Fruit fly (Drosophila melanogaster) whole organism, embryonic: ENCODE data around the gene CG12171.

Experiments
- Bgb ChIP-seq: fragments of 200-800 bp; sonication (Bioruptor generic); IDR thresholded peaks from 2 replicates; pipeline ENCODE4 v1.3.6; 2022; ENCODE audit warnings: missing biosample characterization, missing genetic modification characterization; ENCODE audit not compliant: partially characterized antibody
- Bteb2 ChIP-seq: fragments of 200-800 bp; sonication (Bioruptor generic); optimal IDR thresholded peaks from 2 replicates; lab custom pipeline; 2016; ENCODE audit warnings: missing biosample characterization, missing genetic modification characterization
- CG1024 ChIP-seq: fragments of 200-800 bp; sonication (Bioruptor generic); IDR thresholded peaks from 2 replicates; pipeline ENCODE4 v1.3.6; 2022; ENCODE audit warnings: missing biosample characterization, missing genetic modification characterization
- CG11723 ChIP-seq: fragments of 200-800 bp; sonication (Bioruptor generic); optimal IDR thresholded peaks from 2 replicates; lab custom pipeline; 2017; ENCODE audit warnings: missing biosample characterization, mild to moderate bottlenecking, missing genetic modification characterization
- CG12219 ChIP-seq: fragments of 200-800 bp; sonication (Bioruptor generic); optimal IDR thresholded peaks from 3 replicates; lab custom pipeline; 2018; ENCODE audit warnings: missing biosample characterization, mild to moderate bottlenecking, missing genetic modification characterization
- CG13296 ChIP-seq: fragments of 200-800 bp; sonication (Bioruptor generic); optimal IDR thresholded peaks from 3 replicates; lab custom pipeline; 2018; ENCODE audit warnings: missing biosample characterization, mild to moderate bottlenecking, missing genetic modification characterization
- CG13775 ChIP-seq: fragments of 200-800 bp; sonication (Bioruptor generic); optimal IDR thresholded peaks from 3 replicates; lab custom pipeline; 2017; ENCODE audit warnings: missing biosample characterization, mild to moderate bottlenecking, missing genetic modification characterization
- CG14710 ChIP-seq: fragments of 200-800 bp; sonication (Bioruptor generic); optimal IDR thresholded peaks from 3 replicates; lab custom pipeline; 2019; ENCODE audit warnings: missing biosample characterization, mild to moderate bottlenecking, missing genetic modification characterization, moderate library complexity
- CG15073 ChIP-seq: fragments of 200-800 bp; sonication (Bioruptor generic); optimal IDR thresholded peaks from 2 replicates; lab custom pipeline; 2016; ENCODE audit warnings: missing biosample characterization, missing genetic modification characterization
- CG1529 ChIP-seq: fragments of 200-800 bp; sonication (Bioruptor generic); optimal IDR thresholded peaks from 3 replicates; lab custom pipeline; 2018; ENCODE audit warnings: missing biosample characterization, missing genetic modification characterization
- CG15601 ChIP-seq: fragments of 200-800 bp; sonication (Bioruptor generic); optimal IDR thresholded peaks from 3 replicates; lab custom pipeline; 2019; ENCODE audit warnings: missing biosample characterization, mild to moderate bottlenecking, missing genetic modification characterization, moderate library complexity
- CG17802 ChIP-seq: fragments of 200-800 bp; sonication (Bioruptor generic); optimal IDR thresholded peaks from 2 replicates; lab custom pipeline; 2018; ENCODE audit warnings: missing biosample characterization, mild to moderate bottlenecking, missing genetic modification characterization, moderate library complexity
- CG18476 ChIP-seq: fragments of 200-800 bp; sonication (Bioruptor generic); optimal IDR thresholded peaks from 2 replicates; lab custom pipeline; 2016; ENCODE audit warnings: missing biosample characterization, mild to moderate bottlenecking, missing genetic modification characterization
- CG18619 ChIP-seq: fragments of 200-800 bp; sonication (Bioruptor generic); optimal IDR thresholded peaks from 3 replicates; lab custom pipeline; 2017; ENCODE audit warnings: missing biosample characterization, mild to moderate bottlenecking, missing genetic modification characterization
- CG2889 ChIP-seq: fragments of 200-800 bp; sonication (Bioruptor generic); IDR thresholded peaks from 3 replicates; pipeline ENCODE4 v1.3.6; 2022; ENCODE audit warnings: missing biosample characterization, missing genetic modification characterization
- CG31441 ChIP-seq: fragments of 200-800 bp; sonication (Bioruptor generic); IDR thresholded peaks from 2 replicates; pipeline ENCODE4 v1.3.6; 2022; ENCODE audit warnings: missing biosample characterization, missing genetic modification characterization
- CG3163 ChIP-seq: fragments of 200-800 bp; sonication (Bioruptor generic); optimal IDR thresholded peaks from 3 replicates; lab custom pipeline; 2016; ENCODE audit warnings: missing biosample characterization, missing genetic modification characterization
- CG3995 ChIP-seq: fragments of 200-800 bp; sonication (Bioruptor generic); optimal IDR thresholded peaks from 3 replicates; lab custom pipeline; 2016; ENCODE audit warnings: missing biosample characterization, missing genetic modification characterization
- CG5245 ChIP-seq: fragments of 200-800 bp; sonication (Bioruptor generic); optimal IDR thresholded peaks from 3 replicates; lab custom pipeline; 2016; ENCODE audit warnings: missing biosample characterization, missing genetic modification characterization
- CG6854 ChIP-seq: fragments of 200-800 bp; sonication (Bioruptor generic); optimal IDR thresholded peaks from 3 replicates; lab custom pipeline; 2017; ENCODE audit warnings: missing biosample characterization, mild to moderate bottlenecking, missing genetic modification characterization
- CG7786 ChIP-seq: fragments of 200-800 bp; sonication (Bioruptor generic); optimal IDR thresholded peaks from 2 replicates; lab custom pipeline; 2016; ENCODE audit warnings: missing biosample characterization, missing genetic modification characterization
- CG7987 ChIP-seq: fragments of 200-800 bp; sonication (Bioruptor generic); optimal IDR thresholded peaks from 2 replicates; lab custom pipeline; 2018; ENCODE audit warnings: missing biosample characterization, mild to moderate bottlenecking, missing genetic modification characterization, moderate library complexity
- CG9727 ChIP-seq: fragments of 200-800 bp; sonication (Bioruptor generic); optimal IDR thresholded peaks from 3 replicates; lab custom pipeline; 2017; ENCODE audit warnings: missing biosample characterization, mild to moderate bottlenecking, missing genetic modification characterization
- D19A ChIP-seq: fragments of 200-800 bp; optimal IDR thresholded peaks from 3 replicates; lab custom pipeline; 2019; ENCODE audit warnings: missing biosample characterization, mild to moderate bottlenecking, missing genetic modification characterization, moderate library complexity
- Fer2 ChIP-seq: fragments of 200-800 bp; sonication (Bioruptor generic); optimal IDR thresholded peaks from 2 replicates; lab custom pipeline; 2018; ENCODE audit warnings: missing biosample characterization, mild to moderate bottlenecking, missing genetic modification characterization, moderate library complexity
- Rx ChIP-seq: fragments of 200-800 bp; sonication (Bioruptor generic); IDR thresholded peaks from 2 replicates; pipeline ENCODE4 v1.3.6; 2022; ENCODE audit warnings: missing biosample characterization, missing genetic modification characterization
- Usf ChIP-seq: fragments of 200-800 bp; sonication (Bioruptor generic); optimal IDR thresholded peaks from 2 replicates; lab custom pipeline; 2017; ENCODE audit warnings: missing genotype, missing biosample characterization, missing genetic modification characterization
- bbx ChIP-seq: fragments of 200-800 bp; sonication (Bioruptor generic); IDR thresholded peaks from 2 replicates; pipeline ENCODE4 v1.3.6; 2022; ENCODE audit warnings: missing biosample characterization, missing genetic modification characterization; ENCODE audit not compliant: partially characterized antibody
- cad ChIP-seq: fragments of >200 bp; optimal IDR thresholded peaks from 2 replicates; lab custom pipeline; 2017; ENCODE audit warnings: missing biosample characterization, missing genetic modification characterization
- cas ChIP-seq: fragments of 200-800 bp; sonication (Bioruptor generic); IDR thresholded peaks from 2 replicates; pipeline ENCODE4 v1.3.6; 2022; ENCODE audit warnings: missing biosample characterization, missing genetic modification characterization
- corto ChIP-seq: fragments of 200-800 bp; sonication (Bioruptor generic); optimal IDR thresholded peaks from 2 replicates; lab custom pipeline; 2016; ENCODE audit warnings: missing biosample characterization, mild to moderate bottlenecking, missing genetic modification characterization, moderate library complexity
- cwo ChIP-seq: fragments of 200-800 bp; sonication (Bioruptor generic); optimal IDR thresholded peaks from 3 replicates; lab custom pipeline; 2017; ENCODE audit warnings: missing biosample characterization, missing genetic modification characterization, mild to moderate bottlenecking, moderate library complexity, missing genetic modification reagents
- danr ChIP-seq: fragments of 200-800 bp; sonication (Bioruptor generic); IDR thresholded peaks from 2 replicates; pipeline ENCODE4 v1.3.6; 2022; ENCODE audit warnings: missing biosample characterization, missing genetic modification characterization
- hth ChIP-seq: fragments of >200 bp; optimal IDR thresholded peaks from 2 replicates; lab custom pipeline; 2017; ENCODE audit warnings: inconsistent platforms
- kay ChIP-seq: fragments of 200-800 bp; sonication (Bioruptor generic); optimal IDR thresholded peaks from 2 replicates; lab custom pipeline; 2016; ENCODE audit warnings: missing biosample characterization, missing genetic modification characterization
- klu ChIP-seq: fragments of 200-800 bp; sonication (Bioruptor generic); IDR thresholded peaks from 2 replicates; pipeline ENCODE4 v1.3.6; 2022; ENCODE audit warnings: missing biosample characterization, missing genetic modification characterization
- lilli ChIP-seq: fragments of 200-800 bp; sonication (Bioruptor generic); optimal IDR thresholded peaks from 3 replicates; lab custom pipeline; 2016; ENCODE audit warnings: missing biosample characterization, missing genetic modification characterization
- lmd ChIP-seq: fragments of 200-800 bp; sonication (Bioruptor generic); IDR thresholded peaks from 2 replicates; pipeline ENCODE4 v1.3.6; 2022; ENCODE audit warnings: missing biosample characterization, missing genetic modification characterization
- luna ChIP-seq: fragments of 200-800 bp; sonication (Bioruptor generic); optimal IDR thresholded peaks from 2 replicates; lab custom pipeline; 2016; ENCODE audit warnings: missing biosample characterization, missing genetic modification characterization
- pan ChIP-seq, 4 experiments: fragments of >200 bp in 3 of 4; fragments of 200-800 bp in 1 of 4; sonication (Bioruptor generic) in 1 of 4; optimal IDR thresholded peaks in 3 of 4; IDR thresholded peaks in 1 of 4; 2 replicates each; pipeline versions ENCODE4 v1.3.6 to Lab custom; 2017 to 2022; ENCODE audit warnings: missing biosample characterization in 2 of 4, missing genetic modification characterization in 2 of 4, mixed read lengths in 1 of 4
- psq ChIP-seq: fragments of 200-800 bp; sonication (Bioruptor generic); optimal IDR thresholded peaks from 2 replicates; lab custom pipeline; 2017; ENCODE audit warnings: missing biosample characterization, missing genetic modification characterization
- pzg ChIP-seq: fragments of 200-800 bp; sonication (Bioruptor generic); optimal IDR thresholded peaks from 3 replicates; lab custom pipeline; 2018; ENCODE audit warnings: missing biosample characterization, mild to moderate bottlenecking, missing genetic modification characterization, moderate library complexity
- sd ChIP-seq: fragments of 200-800 bp; sonication (Bioruptor generic); optimal IDR thresholded peaks from 3 replicates; lab custom pipeline; 2018; ENCODE audit warnings: missing biosample characterization, mild to moderate bottlenecking, missing genetic modification characterization, moderate library complexity
- sim ChIP-seq: fragments of 200-800 bp; sonication (Bioruptor generic); IDR thresholded peaks from 2 replicates; pipeline ENCODE4 v1.3.6; 2022; ENCODE audit warnings: missing biosample characterization, missing genetic modification characterization
- sna ChIP-seq: fragments of 200-800 bp; sonication (Bioruptor generic); IDR thresholded peaks from 2 replicates; pipeline ENCODE4 v1.3.6; 2022; ENCODE audit warnings: missing biosample characterization, missing genetic modification characterization; ENCODE audit not compliant: partially characterized antibody
- sqz ChIP-seq: fragments of 200-800 bp; sonication (Bioruptor generic); optimal IDR thresholded peaks from 3 replicates; lab custom pipeline; 2018; ENCODE audit warnings: missing biosample characterization, mild to moderate bottlenecking, missing genetic modification characterization
- sr ChIP-seq: fragments of 200-800 bp; sonication (Bioruptor generic); IDR thresholded peaks from 3 replicates; pipeline ENCODE4 v1.3.6; 2022; ENCODE audit warnings: missing biosample characterization, missing genetic modification characterization
- zfh2 ChIP-seq: fragments of 200-800 bp; sonication (Bioruptor generic); optimal IDR thresholded peaks from 2 replicates; lab custom pipeline; 2016; ENCODE audit warnings: missing biosample characterization, missing genetic modification characterization

The CG12171 gene

dm6 chr3R:5668928-5669739, 35.7 kb downstream of the CG12171 start, which contains the start of the genes Xe7 and Atg17 (continued):
- TF ChIP-seq cad (no peak), CG7987 (GFP tag; lab: Kevin White, UChicago) (peak; percentile 62), sim (GFP tag; lab: Robert Waterston, UW) (0 out of 2 replicates have a peak, but pooled peaks have one; percentile 40), klu (GFP tag; lab: Robert Waterston, UW) (peak; percentile 94), CG9727 (GFP tag; lab: Kevin White, UChicago) (peak; percentile 91), pan (optimal IDR thresholded peaks at IDR 0.05; lab: Kevin White, UChicago) (no peak), pan (GFP tag; optimal IDR thresholded peaks at IDR 0.05 in 1 of 2, IDR thresholded peaks at IDR 0.05 in 1 of 2) (peak in 1 of 2 experiments; percentile 91), Rx (GFP tag; lab: Robert Waterston, UW) (peak; percentile 79), danr (peak; percentile 83), CG17802 (tag; lab: Kevin White, UChicago) (peak; percentile 67), hth (lab: Kevin White, UChicago) (no peak), sna (GFP tag; lab: Robert Waterston, UW) (0 out of 2 replicates have a peak, but pooled peaks have one; percentile 35), CG5245 (GFP tag; lab: Kevin White, UChicago) (peak; percentile 72), CG13296 (peak; percentile 82), CG1529 (GFP tag; lab: Kevin White, UChicago) (peak; percentile 75), CG3995 (GFP tag; lab: Kevin White, UChicago) (peak; percentile 64), CG15073 (GFP tag; lab: Kevin White, UChicago) (peak; percentile 51), Fer2 (peak; percentile 95), CG18476 (GFP tag; lab: Kevin White, UChicago) (peak; percentile 81), cwo (GFP tag; lab: Kevin White, UChicago) (peak; percentile 68), CG7786 (GFP tag; lab: Kevin White, UChicago) (peak; percentile 85), lmd (peak; percentile 95), CG15601 (peak; percentile 85), CG6854 (peak; percentile 25), Bgb (GFP tag; lab: Robert Waterston, UW) (peak; percentile 53), CG11723 (GFP tag; lab: Kevin White, UChicago) (peak; percentile 87), zfh2 (peak; percentile 97), CG13775 (peak; percentile 95), Usf (peak; percentile 87), sr (GFP tag; lab: Robert Waterston, UW) (peak; percentile 16; the same call in 1 of the 3 replicates), bbx (GFP tag; lab: Robert Waterston, UW) (0 out of 2 replicates have a peak, but pooled peaks have one; percentile 25), cas (GFP tag; lab: Robert Waterston, UW) (peak; percentile 66; the same call in 1 of the 2 replicates), sd (tag; lab: Kevin White, UChicago) (peak; percentile 86), kay (GFP tag; lab: Kevin White, UChicago) (peak; percentile 76), CG3163 (GFP tag; lab: Kevin White, UChicago) (peak; percentile 42), CG31441 (GFP tag; lab: Robert Waterston, UW) (peak; percentile 93), luna (GFP tag; lab: Kevin White, UChicago) (peak; percentile 74), pzg (GFP tag; lab: Kevin White, UChicago) (peak; percentile 57), CG1024 (0 out of 2 replicates have a peak, but pooled peaks have one; percentile 20), sqz (GFP tag; lab: Kevin White, UChicago) (peak; percentile 87), Bteb2 (GFP tag; lab: Kevin White, UChicago) (peak; percentile 84), CG2889 (GFP tag; lab: Robert Waterston, UW) (peak; percentile 91), corto (GFP tag; lab: Kevin White, UChicago) (peak; percentile 64), CG18619 (GFP tag; lab: Kevin White, UChicago) (peak; percentile 92), psq (GFP tag; lab: Kevin White, UChicago) (peak; percentile 23), CG14710 (tag; lab: Kevin White, UChicago) (peak; percentile 94), lilli (GFP tag; lab: Kevin White, UChicago) (peak; percentile 96), CG12219 (peak; percentile 68), D19A (tag; lab: Kevin White, UChicago) (peak; percentile 79)
